Fruit fly (Drosophila melanogaster) whole organism, embryonic: Measurements from ENCODE around the gene her.

Source experiments
- Asciz ChIP-seq: fragments of 200-800 bp; sonication (Bioruptor generic); optimal IDR thresholded peaks from 2 replicates; lab custom pipeline; 2017; ENCODE audit warnings: missing biosample characterization, mild to moderate bottlenecking, missing genetic modification characterization, missing genetic modification reagents
- CG12391 ChIP-seq: fragments of 200-800 bp; sonication (Bioruptor generic); optimal IDR thresholded peaks from 3 replicates; lab custom pipeline; 2018; ENCODE audit warnings: missing biosample characterization, mild to moderate bottlenecking, missing genetic modification characterization, moderate library complexity
- CG1647 ChIP-seq: fragments of 200-800 bp; sonication (Bioruptor generic); optimal IDR thresholded peaks from 3 replicates; lab custom pipeline; 2016; ENCODE audit warnings: missing biosample characterization, missing genetic modification characterization
- CG17186 ChIP-seq: fragments of 200-800 bp; sonication (Bioruptor generic); optimal IDR thresholded peaks from 3 replicates; lab custom pipeline; 2017; ENCODE audit warnings: missing biosample characterization, missing genetic modification reagents, missing genetic modification characterization
- CG2116 ChIP-seq: fragments of 200-800 bp; sonication (Bioruptor generic); optimal IDR thresholded peaks from 3 replicates; lab custom pipeline; 2018; ENCODE audit warnings: missing biosample characterization, mild to moderate bottlenecking, missing genetic modification characterization
- CG2875 ChIP-seq: fragments of 200-800 bp; sonication (Bioruptor generic); optimal IDR thresholded peaks from 2 replicates; lab custom pipeline; 2017; ENCODE audit warnings: missing biosample characterization, mild to moderate bottlenecking, missing genetic modification characterization, missing genetic modification reagents
- CG30020 ChIP-seq: fragments of 200-800 bp; optimal IDR thresholded peaks from 2 replicates; lab custom pipeline; 2019; ENCODE audit warnings: missing biosample characterization, mild to moderate bottlenecking, missing genetic modification characterization, moderate library complexity
- CG30403 ChIP-seq: fragments of 200-800 bp; sonication (Bioruptor generic); optimal IDR thresholded peaks from 3 replicates; lab custom pipeline; 2016; ENCODE audit warnings: missing biosample characterization, missing genetic modification characterization
- CG32532 ChIP-seq: fragments of 200-800 bp; sonication (Bioruptor generic); IDR thresholded peaks from 2 replicates; pipeline ENCODE4 v1.3.6; 2022; ENCODE audit warnings: missing biosample characterization, missing genetic modification characterization
- CG3281 ChIP-seq: fragments of 200-800 bp; sonication (Bioruptor generic); optimal IDR thresholded peaks from 3 replicates; lab custom pipeline; 2017; ENCODE audit warnings: missing biosample characterization, mild to moderate bottlenecking, missing genetic modification characterization
- CG6854 ChIP-seq: fragments of 200-800 bp; sonication (Bioruptor generic); optimal IDR thresholded peaks from 3 replicates; lab custom pipeline; 2017; ENCODE audit warnings: missing biosample characterization, mild to moderate bottlenecking, missing genetic modification characterization
- CG8290 ChIP-seq, 3 experiments: fragments of 200-800 bp; sonication (Bioruptor generic); optimal IDR thresholded peaks; 2 replicates each; lab custom pipeline; 2016 to 2019; ENCODE audit warnings: missing biosample characterization in 3 of 3, missing genetic modification characterization in 3 of 3, mild to moderate bottlenecking in 2 of 3, moderate library complexity in 1 of 3
- CG9932 ChIP-seq: fragments of 200-800 bp; sonication (Bioruptor generic); IDR thresholded peaks from 2 replicates; pipeline ENCODE4 v1.3.6; 2022; ENCODE audit warnings: missing biosample characterization, missing genetic modification characterization
- CkIIα-i1 ChIP-seq: fragments of 200-800 bp; sonication (Bioruptor generic); IDR thresholded peaks from 2 replicates; pipeline ENCODE4 v1.3.6; 2022; ENCODE audit warnings: missing biosample characterization, missing genetic modification characterization
- Dip3 ChIP-seq: fragments of 200-800 bp; sonication (Bioruptor generic); optimal IDR thresholded peaks from 3 replicates; lab custom pipeline; 2016; ENCODE audit warnings: missing biosample characterization, missing genetic modification characterization
- E2f2 ChIP-seq: fragments of 200-800 bp; sonication (Bioruptor generic); IDR thresholded peaks from 2 replicates; pipeline ENCODE4 v1.3.6; 2022; ENCODE audit warnings: missing biosample characterization, missing genetic modification characterization
- Eip74EF ChIP-seq, 2 experiments: fragments of 200-800 bp in 1 of 2; fragments of >200 bp in 1 of 2; sonication (Bioruptor generic) in 1 of 2; optimal IDR thresholded peaks; 2 replicates each; lab custom pipeline; 2017 to 2019; ENCODE audit warnings: missing biosample characterization in 2 of 2, missing genetic modification characterization in 2 of 2, mild to moderate bottlenecking in 1 of 2, moderate library complexity in 1 of 2
- Ets97D ChIP-seq: fragments of 200-800 bp; sonication (Bioruptor generic); optimal IDR thresholded peaks from 3 replicates; lab custom pipeline; 2016; ENCODE audit warnings: missing biosample characterization, missing genetic modification characterization
- Fer1 ChIP-seq: fragments of 200-800 bp; sonication (Bioruptor generic); optimal IDR thresholded peaks from 2 replicates; lab custom pipeline; 2017; ENCODE audit warnings: missing biosample characterization, mild to moderate bottlenecking, missing genetic modification characterization
- HHEX ChIP-seq: fragments of 200-800 bp; sonication (Bioruptor generic); optimal IDR thresholded peaks from 3 replicates; lab custom pipeline; 2017; ENCODE audit warnings: missing biosample characterization, mild to moderate bottlenecking, missing genetic modification characterization, missing genetic modification reagents
- Jarid2 ChIP-seq: fragments of 200-800 bp; sonication (Bioruptor generic); optimal IDR thresholded peaks from 3 replicates; lab custom pipeline; 2017; ENCODE audit warnings: mild to moderate bottlenecking, missing biosample characterization, missing genetic modification reagents, missing genetic modification characterization
- Lhr ChIP-seq: fragments of 200-800 bp; sonication (Bioruptor generic); optimal IDR thresholded peaks from 3 replicates; lab custom pipeline; 2017; ENCODE audit warnings: mild to moderate bottlenecking, missing biosample characterization, missing genetic modification reagents, missing genetic modification characterization
- Scr ChIP-seq: fragments of 200-800 bp; sonication (Bioruptor generic); IDR thresholded peaks from 2 replicates; pipeline ENCODE4 v1.3.6; 2022; ENCODE audit warnings: missing biosample characterization, missing genetic modification characterization; ENCODE audit not compliant: partially characterized antibody
- Trl ChIP-seq, 3 experiments: fragments of >200 bp in 2 of 3; fragments of 200-800 bp in 1 of 3; sonication (Bioruptor generic) in 1 of 3; optimal IDR thresholded peaks; 2 replicates in 1 of 3; 3 replicates in 2 of 3; lab custom pipeline; 2016 to 2017; ENCODE audit warnings: missing biosample characterization in 1 of 3, missing genetic modification characterization in 1 of 3
- YL-1 ChIP-seq: fragments of 200-800 bp; sonication (Bioruptor generic); optimal IDR thresholded peaks from 3 replicates; lab custom pipeline; 2017; ENCODE audit warnings: missing biosample characterization, mild to moderate bottlenecking, missing genetic modification characterization
- ato ChIP-seq: fragments of 200-800 bp; sonication (Bioruptor generic); IDR thresholded peaks from 2 replicates; pipeline ENCODE4 v1.3.6; 2022; ENCODE audit warnings: missing biosample characterization, missing genetic modification characterization; ENCODE audit not compliant: partially characterized antibody
- btn ChIP-seq: fragments of 200-800 bp; sonication (Bioruptor generic); optimal IDR thresholded peaks from 2 replicates; lab custom pipeline; 2016; ENCODE audit warnings: missing biosample characterization, missing genetic modification characterization
- eve ChIP-seq, 2 experiments: fragments of >200 bp; optimal IDR thresholded peaks; 2 replicates each; lab custom pipeline; 2017; ENCODE audit warnings: missing biosample characterization in 2 of 2, missing genetic modification characterization in 2 of 2
- gcm ChIP-seq: fragments of 200-800 bp; sonication (Bioruptor generic); optimal IDR thresholded peaks from 2 replicates; lab custom pipeline; 2019; ENCODE audit warnings: missing biosample characterization, mild to moderate bottlenecking, missing genetic modification characterization, moderate library complexity
- gfzf ChIP-seq: fragments of 200-800 bp; sonication (Bioruptor generic); optimal IDR thresholded peaks from 2 replicates; lab custom pipeline; 2016; ENCODE audit warnings: missing biosample characterization, mild to moderate bottlenecking, missing genetic modification characterization, moderate library complexity
- gro ChIP-seq: fragments of 200-800 bp; sonication (Bioruptor generic); optimal IDR thresholded peaks from 2 replicates; lab custom pipeline; 2016; ENCODE audit warnings: missing biosample characterization, missing genetic modification characterization
- ham ChIP-seq: fragments of 200-800 bp; sonication (Bioruptor generic); IDR thresholded peaks from 2 replicates; pipeline ENCODE4 v1.3.6; 2022; ENCODE audit warnings: missing biosample characterization, missing genetic modification characterization
- hkb ChIP-seq, 2 experiments: fragments of 200-800 bp in 1 of 2; fragments of >200 bp in 1 of 2; sonication (Bioruptor generic) in 1 of 2; IDR thresholded peaks in 1 of 2; optimal IDR thresholded peaks in 1 of 2; 2 replicates each; pipeline versions ENCODE4 v1.3.6 to Lab custom; 2017 to 2022; ENCODE audit warnings: missing biosample characterization in 1 of 2, missing genetic modification characterization in 1 of 2
- kay ChIP-seq: fragments of 200-800 bp; sonication (Bioruptor generic); optimal IDR thresholded peaks from 2 replicates; lab custom pipeline; 2016; ENCODE audit warnings: missing biosample characterization, missing genetic modification characterization
- knrl ChIP-seq: fragments of 200-800 bp; sonication (Bioruptor generic); IDR thresholded peaks from 3 replicates; pipeline ENCODE4 v1.3.6; 2022; ENCODE audit warnings: missing biosample characterization, missing genetic modification characterization; ENCODE audit not compliant: partially characterized antibody
- luna ChIP-seq: fragments of 200-800 bp; sonication (Bioruptor generic); optimal IDR thresholded peaks from 2 replicates; lab custom pipeline; 2016; ENCODE audit warnings: missing biosample characterization, missing genetic modification characterization
- nerfin-1 ChIP-seq: fragments of 200-800 bp; sonication (Bioruptor generic); optimal IDR thresholded peaks from 3 replicates; lab custom pipeline; 2019; ENCODE audit warnings: missing biosample characterization, mild to moderate bottlenecking, missing genetic modification characterization, moderate library complexity
- nom ChIP-seq: fragments of 200-800 bp; sonication (Bioruptor generic); optimal IDR thresholded peaks from 2 replicates; lab custom pipeline; 2017; ENCODE audit warnings: missing biosample characterization, missing genetic modification characterization, mild to moderate bottlenecking, moderate library complexity, missing genetic modification reagents
- row ChIP-seq: fragments of 200-800 bp; sonication (Bioruptor generic); IDR thresholded peaks from 3 replicates; pipeline ENCODE4 v1.3.6; 2022; ENCODE audit warnings: missing biosample characterization, missing genetic modification characterization
- sna ChIP-seq: fragments of 200-800 bp; sonication (Bioruptor generic); IDR thresholded peaks from 2 replicates; pipeline ENCODE4 v1.3.6; 2022; ENCODE audit warnings: missing biosample characterization, missing genetic modification characterization; ENCODE audit not compliant: partially characterized antibody
- stwl ChIP-seq: fragments of 200-800 bp; sonication (Bioruptor generic); optimal IDR thresholded peaks from 3 replicates; lab custom pipeline; 2018; ENCODE audit warnings: missing biosample characterization, mild to moderate bottlenecking, missing genetic modification characterization, moderate library complexity
- tna ChIP-seq: fragments of 200-800 bp; sonication (Bioruptor generic); IDR thresholded peaks from 2 replicates; pipeline ENCODE4 v1.3.6; 2022; ENCODE audit warnings: missing biosample characterization, missing genetic modification characterization; ENCODE audit not compliant: partially characterized antibody
- ttk ChIP-seq: fragments of 200-800 bp; sonication (Bioruptor generic); IDR thresholded peaks from 2 replicates; pipeline ENCODE4 v2.1.2; 2022; ENCODE audit warnings: missing biosample characterization, missing genetic modification characterization
- vnd ChIP-seq: fragments of 200-800 bp; sonication (Bioruptor generic); IDR thresholded peaks from 3 replicates; pipeline ENCODE4 v1.3.6; 2022; ENCODE audit warnings: missing biosample characterization, missing genetic modification characterization; ENCODE audit not compliant: partially characterized antibody
- zen ChIP-seq: fragments of 200-800 bp; sonication (Bioruptor generic); optimal IDR thresholded peaks from 3 replicates; lab custom pipeline; 2018; ENCODE audit warnings: missing biosample characterization, mild to moderate bottlenecking, missing genetic modification characterization, moderate library complexity

Gene her

DNA sequence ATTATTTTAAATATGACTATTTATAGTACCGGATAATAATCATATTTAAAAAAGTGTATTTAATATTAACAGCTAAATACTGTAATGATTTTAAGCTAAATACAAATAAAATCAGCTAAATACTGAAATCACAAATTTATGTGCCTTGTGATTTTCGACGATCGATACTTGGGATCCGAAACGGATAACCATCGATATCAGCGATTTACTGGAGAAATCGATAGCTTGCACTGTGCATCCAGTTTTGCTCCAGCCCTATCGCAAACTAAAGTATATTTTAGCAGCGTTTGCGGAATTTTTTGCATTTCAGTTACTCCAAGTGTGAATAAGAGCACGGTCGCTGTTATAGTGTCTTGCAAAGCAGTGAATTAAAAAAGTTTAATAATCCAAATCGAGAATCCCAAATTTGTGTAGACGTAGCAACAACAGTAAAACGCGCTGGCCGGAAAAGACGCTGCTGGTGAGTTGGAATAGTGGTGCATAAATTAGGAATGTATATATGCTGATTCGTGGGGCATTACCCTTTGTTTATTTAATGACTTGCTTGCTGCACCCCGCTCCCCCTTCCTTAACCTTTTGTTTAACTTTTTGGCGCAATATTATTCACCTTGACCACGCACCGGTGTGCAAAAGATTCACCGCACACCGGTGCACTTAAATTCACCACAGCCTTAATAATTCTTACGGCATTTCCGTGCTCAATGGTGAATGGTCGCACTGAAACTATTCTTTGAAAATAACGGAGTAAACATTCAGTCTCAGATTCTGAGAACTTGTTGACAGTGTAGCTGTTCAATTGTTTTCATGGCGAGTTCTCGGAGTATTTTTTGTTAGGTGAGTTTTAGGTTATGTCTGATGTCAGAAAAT, 3.1 kb downstream of the her start, which contains the start of the genes grp and squ (continued):
- peak; percentile 96 for TF ChIP-seq ato (GFP tag; lab: Robert Waterston, UW)
- no peak for TF ChIP-seq luna (GFP tag; lab: Kevin White, UChicago)
- no peak for TF ChIP-seq hkb (optimal IDR thresholded peaks at IDR 0.05; lab: Kevin White, UChicago)
- TF ChIP-seq hkb (GFP tag; IDR thresholded peaks at IDR 0.05; lab: Robert Waterston, UW): 0 out of 2 replicates have a peak, but pooled peaks have one; percentile 8
- no peak for TF ChIP-seq btn (GFP tag; lab: Kevin White, UChicago)
- TF ChIP-seq CG2116 (GFP tag; lab: Kevin White, UChicago): peak; percentile 71
- no peak for TF ChIP-seq Dip3 (GFP tag; lab: Kevin White, UChicago)
- peak; percentile 66 for TF ChIP-seq CG9932 (GFP tag; lab: Robert Waterston, UW)
- peak; percentile 21 for TF ChIP-seq Asciz (GFP tag; lab: Kevin White, UChicago)
- TF ChIP-seq gro (GFP tag; lab: Kevin White, UChicago): peak; percentile 2
- no peak for TF ChIP-seq CG30403 (GFP tag; lab: Kevin White, UChicago)
- peak; percentile 39 for TF ChIP-seq CG30020 (tag; lab: Kevin White, UChicago)
- TF ChIP-seq kay (GFP tag; lab: Kevin White, UChicago): peak; percentile 55
- TF ChIP-seq CG12391: no peak
- TF ChIP-seq ham (GFP tag; lab: Robert Waterston, UW): no peak
- TF ChIP-seq stwl: peak; percentile 76
- TF ChIP-seq gcm (GFP tag; lab: Kevin White, UChicago): no peak
- peak; percentile 8 for TF ChIP-seq CG2875 (GFP tag; lab: Kevin White, UChicago)
- TF ChIP-seq Eip74EF (GFP tag; optimal IDR thresholded peaks at IDR 0.05; lab: Kevin White, UChicago): no peak
- peak; percentile 62 for TF ChIP-seq nerfin-1 (tag; lab: Kevin White, UChicago)
- TF ChIP-seq ttk (GFP tag; lab: Robert Waterston, UW): no peak
- peak; percentile 83 for TF ChIP-seq gfzf (GFP tag; lab: Kevin White, UChicago)
- peak; percentile 94 for TF ChIP-seq Scr (GFP tag; lab: Robert Waterston, UW)
- peak in 1 of 2 experiments; percentile 82 for TF ChIP-seq eve (GFP tag; optimal IDR thresholded peaks at IDR 0.05; lab: Kevin White, UChicago)
- TF ChIP-seq Fer1 (GFP tag; lab: Kevin White, UChicago): peak; percentile 7
- peak; percentile 19 for TF ChIP-seq YL-1 (GFP tag; lab: Kevin White, UChicago)
- TF ChIP-seq sna (GFP tag; lab: Robert Waterston, UW): peak; percentile 91
- TF ChIP-seq Ets97D (GFP tag; lab: Kevin White, UChicago): peak; percentile 48
- TF ChIP-seq CG1647: no peak
- TF ChIP-seq vnd: peak; percentile 95
- peak; percentile 99 for TF ChIP-seq tna (GFP tag; lab: Robert Waterston, UW)
- TF ChIP-seq CG8290 (GFP tag; optimal IDR thresholded peaks at IDR 0.05; lab: Kevin White, UChicago): peak; percentile 20
- TF ChIP-seq CG8290 (tag; optimal IDR thresholded peaks at IDR 0.05; lab: Kevin White, UChicago): peak; percentile 34 to 65
- TF ChIP-seq zen (tag; lab: Kevin White, UChicago): peak; percentile 45
- TF ChIP-seq row: peak; percentile 74
- TF ChIP-seq knrl (GFP tag; lab: Robert Waterston, UW): peak; percentile 92
- peak; percentile 47 for TF ChIP-seq CG17186 (GFP tag; lab: Kevin White, UChicago)
- peak; percentile 22 for TF ChIP-seq Lhr (GFP tag; lab: Kevin White, UChicago)
- peak; percentile 60 for TF ChIP-seq E2f2 (GFP tag; lab: Robert Waterston, UW)
- peak; percentile 19 for TF ChIP-seq nom (GFP tag; lab: Kevin White, UChicago)
- TF ChIP-seq CG3281 (GFP tag; lab: Kevin White, UChicago): no peak
- TF ChIP-seq Jarid2 (GFP tag; lab: Kevin White, UChicago): peak; percentile 54
- no peak for TF ChIP-seq HHEX (GFP tag; lab: Kevin White, UChicago)
- no peak for TF ChIP-seq Trl (optimal IDR thresholded peaks at IDR 0.05; lab: Kevin White, UChicago)
- TF ChIP-seq Trl (GFP tag; optimal IDR thresholded peaks at IDR 0.05; lab: Kevin White, UChicago): no peak
- no peak for TF ChIP-seq CG6854
- no peak for TF ChIP-seq CG32532 (GFP tag; lab: Robert Waterston, UW)
- TF ChIP-seq CkIIα-i1 (GFP tag; lab: Robert Waterston, UW): peak; percentile 9; the same call in 1 of the 2 replicates
